Fruit fly (Drosophila melanogaster) whole organism, wandering third instar larva: ENCODE results near the gene gammaCOP.

Experiments used
- CG32264 ChIP-seq: fragments of 200-800 bp; sonication (Bioruptor generic); optimal IDR thresholded peaks from 2 replicates; lab custom pipeline; 2016; ENCODE audit warnings: missing biosample characterization, missing genetic modification characterization
- CG9705 ChIP-seq: fragments of 200-800 bp; sonication (Bioruptor generic); optimal IDR thresholded peaks from 2 replicates; lab custom pipeline; 2018; ENCODE audit warnings: missing biosample characterization, mild to moderate bottlenecking, missing genetic modification characterization
- CrebA ChIP-seq: fragments of 200-800 bp; sonication (Bioruptor generic); optimal IDR thresholded peaks from 2 replicates; lab custom pipeline; 2016; ENCODE audit warnings: missing biosample characterization, mild to moderate bottlenecking, missing genetic modification characterization, borderline replicate concordance
- Dif ChIP-seq: fragments of 200-275, 200-300 bp; sonication (Bioruptor generic); optimal IDR thresholded peaks from 2 replicates; lab custom pipeline; 2018; ENCODE audit warnings: missing biosample characterization, missing genetic modification characterization; ENCODE audit not compliant: partially characterized antibody
- GATAd ChIP-seq: sonication (Bioruptor generic); optimal IDR thresholded peaks from 2 replicates; lab custom pipeline; 2016; ENCODE audit warnings: missing biosample characterization, missing genetic modification characterization
- HLH106 ChIP-seq: fragments of 200-800 bp; optimal IDR thresholded peaks from 3 replicates; lab custom pipeline; 2019; ENCODE audit warnings: missing biosample characterization, mild to moderate bottlenecking, missing genetic modification characterization, moderate library complexity
- Hnf4 ChIP-seq: fragments of 200-800 bp; sonication (Bioruptor generic); optimal IDR thresholded peaks from 2 replicates; lab custom pipeline; 2016; ENCODE audit warnings: missing biosample characterization, mild to moderate bottlenecking, missing genetic modification characterization
- Hr78 ChIP-seq: fragments of >200 bp; optimal IDR thresholded peaks from 2 replicates; lab custom pipeline; 2017; ENCODE audit warnings: missing biosample characterization, missing genetic modification characterization
- Hr83 ChIP-seq: fragments of 200-300 bp; sonication (Bioruptor generic); optimal IDR thresholded peaks from 2 replicates; lab custom pipeline; 2016; ENCODE audit warnings: missing biosample characterization, mild to moderate bottlenecking, missing genetic modification characterization, moderate library complexity; ENCODE audit not compliant: poor library complexity, severe bottlenecking
- Jra ChIP-seq: sonication (Bioruptor generic); optimal IDR thresholded peaks from 2 replicates; lab custom pipeline; 2016; ENCODE audit warnings: missing biosample characterization, missing genetic modification characterization
- Mio ChIP-seq: sonication (Bioruptor generic); optimal IDR thresholded peaks from 2 replicates; lab custom pipeline; 2016; ENCODE audit warnings: missing biosample characterization, missing genetic modification characterization
- Myc ChIP-seq: fragments of >200 bp; optimal IDR thresholded peaks from 2 replicates; lab custom pipeline; 2017
- N ChIP-seq: fragments of >200 bp; optimal IDR thresholded peaks from 2 replicates; lab custom pipeline; 2018; ENCODE audit warnings: missing biosample characterization, missing external identifiers, missing genetic modification characterization
- OdsH ChIP-seq: fragments of 200-800 bp; sonication (Bioruptor generic); optimal IDR thresholded peaks from 2 replicates; lab custom pipeline; 2016; ENCODE audit warnings: missing biosample characterization, mild to moderate bottlenecking, missing genetic modification characterization
- Rel ChIP-seq, 2 experiments: fragments of 200-800 bp; sonication (Bioruptor generic) in 1 of 2; optimal IDR thresholded peaks; 2 replicates in 1 of 2; 3 replicates in 1 of 2; lab custom pipeline; 2016 to 2019; ENCODE audit warnings: mild to moderate bottlenecking in 2 of 2, missing biosample characterization in 2 of 2, missing genetic modification characterization in 2 of 2, moderate library complexity in 1 of 2
- Sp1 ChIP-seq: fragments of 200-800 bp; sonication (Bioruptor generic); optimal IDR thresholded peaks from 3 replicates; lab custom pipeline; 2019; ENCODE audit warnings: missing biosample characterization, mild to moderate bottlenecking, missing genetic modification characterization, moderate library complexity
- Vsx2 ChIP-seq: fragments of 200-300, 225-300 bp; sonication (Bioruptor generic); optimal IDR thresholded peaks from 2 replicates; lab custom pipeline; 2018; ENCODE audit warnings: missing biosample characterization, missing genetic modification characterization; ENCODE audit not compliant: partially characterized antibody
- br ChIP-seq: fragments of 200-800 bp; sonication (Bioruptor generic); optimal IDR thresholded peaks from 2 replicates; lab custom pipeline; 2016; ENCODE audit warnings: missing biosample characterization, missing genetic modification characterization
- dl ChIP-seq, 2 experiments: fragments of 175-275, 200-275 bp in 1 of 2; fragments of 200-275 bp in 1 of 2; sonication (Bioruptor generic); optimal IDR thresholded peaks; lab custom pipeline; 2018; ENCODE audit warnings: mild to moderate bottlenecking in 2 of 2, missing biosample characterization in 2 of 2, missing genetic modification characterization in 2 of 2, moderate library complexity in 2 of 2; ENCODE audit not compliant: partially characterized antibody in 2 of 2, insufficient read depth in 1 of 2
- dmrt93B ChIP-seq: fragments of 200-800 bp; sonication (Bioruptor generic); optimal IDR thresholded peaks from 2 replicates; lab custom pipeline; 2018; ENCODE audit warnings: missing biosample characterization, mild to moderate bottlenecking, missing genetic modification characterization
- dsf ChIP-seq: sonication (Bioruptor generic); optimal IDR thresholded peaks from 2 replicates; lab custom pipeline; 2016; ENCODE audit warnings: missing biosample characterization, missing genetic modification characterization, borderline replicate concordance
- ey ChIP-seq: fragments of 200-800 bp; sonication (Bioruptor generic); optimal IDR thresholded peaks from 2 replicates; lab custom pipeline; 2016; ENCODE audit warnings: missing biosample characterization, missing genetic modification characterization
- foxo ChIP-seq, 2 experiments: fragments of 200-800 bp; sonication (Bioruptor generic); optimal IDR thresholded peaks; 2 replicates in 1 of 2; 3 replicates in 1 of 2; lab custom pipeline; 2016 to 2017; ENCODE audit warnings: missing biosample characterization in 2 of 2, missing genetic modification characterization in 2 of 2
- fru ChIP-seq: fragments of 200-800 bp; sonication (Bioruptor generic); optimal IDR thresholded peaks from 3 replicates; lab custom pipeline; 2016; ENCODE audit warnings: missing biosample characterization, mild to moderate bottlenecking, missing genetic modification characterization
- h ChIP-seq: fragments of 200-800 bp; sonication (Bioruptor generic); optimal IDR thresholded peaks from 3 replicates; lab custom pipeline; 2016; ENCODE audit warnings: missing biosample characterization, mild to moderate bottlenecking, missing genetic modification characterization
- lola ChIP-seq: fragments of >200 bp; optimal IDR thresholded peaks from 2 replicates; lab custom pipeline; 2017; ENCODE audit warnings: missing biosample characterization, missing genetic modification characterization
- pan ChIP-seq: fragments of >200 bp; optimal IDR thresholded peaks from 2 replicates; lab custom pipeline; 2017
- psq ChIP-seq: fragments of 200-800 bp; sonication (Bioruptor generic); optimal IDR thresholded peaks from 3 replicates; lab custom pipeline; 2017; ENCODE audit warnings: missing biosample characterization, mild to moderate bottlenecking, missing genetic modification characterization, moderate library complexity
- rgr ChIP-seq: fragments of 200-800 bp; sonication (Bioruptor generic); optimal IDR thresholded peaks from 3 replicates; lab custom pipeline; 2016; ENCODE audit warnings: missing biosample characterization, mild to moderate bottlenecking, missing genetic modification characterization
- sage ChIP-seq: fragments of 200-800 bp; sonication (Bioruptor generic); optimal IDR thresholded peaks from 2 replicates; lab custom pipeline; 2016; ENCODE audit warnings: missing biosample characterization, mild to moderate bottlenecking, missing genetic modification characterization
- sv ChIP-seq: fragments of 200-800 bp; sonication (Bioruptor generic); optimal IDR thresholded peaks from 3 replicates; lab custom pipeline; 2016; ENCODE audit warnings: missing biosample characterization, missing genetic modification characterization
- tai ChIP-seq: sonication (Bioruptor generic); optimal IDR thresholded peaks from 2 replicates; lab custom pipeline; 2016; ENCODE audit warnings: missing biosample characterization, missing genetic modification characterization
- usp ChIP-seq: fragments of >200 bp; optimal IDR thresholded peaks from 2 replicates; lab custom pipeline; 2017; ENCODE audit warnings: missing biosample characterization, missing genetic modification characterization
- woc ChIP-seq: sonication (Bioruptor generic); optimal IDR thresholded peaks from 2 replicates; lab custom pipeline; 2016; ENCODE audit warnings: missing biosample characterization, mild to moderate bottlenecking, missing genetic modification characterization

The gammaCOP gene

DNA sequence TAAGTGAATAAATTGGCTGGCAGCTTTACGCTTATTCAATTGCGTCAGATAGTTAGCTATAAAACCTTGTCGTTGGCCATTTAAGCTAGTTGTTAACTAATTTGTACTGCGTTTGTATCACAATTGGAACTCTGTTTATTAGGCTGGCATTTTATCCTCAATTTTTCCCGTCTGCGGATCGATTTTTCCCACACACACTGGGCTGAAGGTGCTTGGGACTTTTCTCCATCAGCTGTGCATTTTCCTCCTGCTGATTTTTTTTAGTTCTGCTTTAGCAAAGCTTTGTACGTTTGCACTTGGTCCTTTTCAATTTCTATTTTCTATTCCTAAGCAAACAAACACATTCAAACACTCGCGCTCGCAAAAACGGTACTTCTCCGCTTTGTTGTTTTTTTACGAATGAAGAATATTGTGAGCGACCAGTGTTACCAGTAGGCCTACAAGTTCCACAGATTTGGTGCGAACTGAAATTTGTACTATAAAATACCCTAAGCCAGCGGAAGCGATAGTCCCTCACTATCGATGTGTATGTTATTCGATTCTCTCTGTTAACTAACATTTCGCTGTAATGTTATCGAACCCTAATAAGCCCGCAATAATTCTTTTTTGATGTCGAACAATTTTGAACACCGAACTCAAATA lies 37.6 kb downstream of the gammaCOP start (continued):
- peak; percentile 57 for TF ChIP-seq h (GFP tag; lab: Kevin White, UChicago)
- TF ChIP-seq, all 38 proteins: peak for 16

DNA sequence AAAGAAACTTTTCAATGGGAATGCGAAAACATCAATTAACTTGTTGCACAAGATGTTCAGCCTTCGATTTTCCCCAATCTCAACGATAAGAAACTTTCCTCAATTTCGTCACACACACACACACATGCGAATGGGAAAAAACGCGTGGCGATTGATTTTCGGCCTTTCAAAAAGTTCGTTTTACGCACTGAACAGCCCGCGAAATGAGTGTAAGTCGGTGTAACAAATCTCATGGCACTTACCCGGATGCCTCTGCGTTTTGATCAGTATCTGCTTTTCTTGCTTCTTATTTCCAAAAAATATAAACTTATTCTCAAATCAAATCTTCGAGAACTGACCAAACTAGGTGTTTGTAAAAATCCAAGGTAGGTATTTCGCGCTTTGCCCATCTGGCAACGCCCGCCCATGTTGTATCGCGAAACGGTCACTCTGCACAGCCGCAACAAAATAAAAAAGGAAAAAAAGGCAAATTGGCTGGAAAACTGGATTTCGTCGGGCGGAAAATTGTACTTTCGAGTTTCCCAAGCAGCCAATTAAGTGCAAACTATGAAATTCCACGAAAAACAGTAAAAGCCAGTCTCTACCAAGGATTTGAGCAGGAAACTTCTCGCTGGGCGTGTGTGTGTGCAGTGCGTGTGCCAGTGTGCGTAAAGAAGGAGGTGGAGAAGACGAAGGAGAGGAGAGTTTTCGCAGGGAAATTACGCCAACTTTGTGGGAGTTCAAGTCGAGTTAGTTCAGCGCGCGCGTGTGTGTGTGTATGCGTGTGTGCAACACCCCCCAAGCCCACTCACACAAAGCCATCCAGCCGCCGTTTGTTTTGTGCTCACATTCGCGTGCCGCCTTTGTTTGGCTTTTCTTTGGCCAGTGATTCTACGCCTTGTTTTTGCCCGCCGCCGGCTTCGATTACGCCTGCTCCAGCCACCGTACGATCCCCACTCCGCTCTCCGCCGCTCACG lies 39.0 kb downstream of the gammaCOP start, which contains the start of gene Med:
Gene Med, plus strand, starts transcription at position 408 of the 956 bp plus-strand sequence.
- TF ChIP-seq Sp1 (GFP tag; lab: Kevin White, UChicago) (peak; percentile 63), Rel (GFP tag; optimal IDR thresholded peaks at IDR 0.05; lab: Kevin White, UChicago) (no peak), Rel (tag; optimal IDR thresholded peaks at IDR 0.05; lab: Kevin White, UChicago) (peak; percentile 45), Myc (lab: Kevin White, UChicago) (peak; percentile 28), GATAd (no peak), psq (GFP tag; lab: Kevin White, UChicago) (peak; percentile 89), ey (GFP tag; lab: Kevin White, UChicago) (no peak), N (GFP tag; lab: Kevin White, UChicago) (peak; percentile 48), h (GFP tag; lab: Kevin White, UChicago) (peak; percentile 32), tai (GFP tag; lab: Kevin White, UChicago) (no peak), CrebA (no peak), woc (no peak), HLH106 (tag; lab: Kevin White, UChicago) (peak; percentile 30), foxo (GFP tag; optimal IDR thresholded peaks at IDR 0.05; lab: Kevin White, UChicago) (no peak)

DNA sequence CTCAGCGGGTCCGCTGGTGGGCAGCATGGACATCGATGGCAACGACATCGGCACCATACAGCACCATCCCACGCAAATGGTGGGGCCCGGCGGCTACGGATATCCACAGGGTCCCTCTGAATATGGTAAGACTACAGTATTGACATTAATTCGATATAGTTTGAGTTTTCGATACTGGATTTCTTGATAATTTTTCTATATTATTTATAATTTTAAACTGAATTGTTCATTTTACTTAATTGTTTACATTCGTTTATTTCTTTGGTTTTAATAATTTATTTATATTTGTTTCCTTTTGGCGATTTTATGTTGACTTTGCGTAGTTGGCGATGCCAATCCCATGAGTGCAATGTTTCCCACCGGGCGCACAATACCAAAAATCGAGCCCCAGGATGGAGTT lies 40.6 kb downstream of the gammaCOP start, which contains the start of gene CycG:
Gene CycG, minus strand, starts transcription at position 101 of the 400 bp plus-strand sequence.
- no peak for TF ChIP-seq dmrt93B (GFP tag; lab: Kevin White, UChicago)
- no peak for TF ChIP-seq Jra
- no peak for TF ChIP-seq ey (GFP tag; lab: Kevin White, UChicago)
- TF ChIP-seq dl (GFP tag; optimal IDR thresholded peaks at IDR 0.05; lab: Kevin White, UChicago; ENCODE audit: insufficient read depth in 1 of 2, partially characterized antibody in 2 of 2), result no peak

DNA sequence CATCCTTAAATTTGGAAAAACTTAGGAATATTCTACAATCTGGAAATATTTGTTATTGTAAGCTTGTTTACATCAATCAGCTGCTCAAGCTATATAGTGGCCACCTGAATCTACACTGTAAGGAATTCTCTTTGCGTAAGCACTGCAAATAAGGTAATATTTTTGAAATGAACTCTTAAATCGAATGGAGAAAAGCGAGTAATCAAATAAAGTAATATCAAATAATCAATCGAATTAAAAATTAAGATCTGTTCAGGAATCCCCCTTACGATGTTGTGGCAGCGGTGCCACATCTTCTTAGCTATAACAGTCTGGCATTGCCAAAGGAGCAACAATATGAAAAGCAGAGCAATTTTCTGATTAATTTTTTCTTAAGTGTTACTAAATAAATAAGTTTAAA lies 44.1 kb downstream of the gammaCOP start, which contains the start of the genes Mnat9 and CG1792:
Gene Mnat9, minus strand, starts transcription at position 160 of the 400 bp plus-strand sequence.
Gene CG1792, plus strand, starts transcription at position 303 of the 400 bp plus-strand sequence.
- TF ChIP-seq CG9705 (peak; percentile 91), sv (GFP tag; lab: Kevin White, UChicago) (peak; percentile 98), pan (no peak), foxo (GFP tag; optimal IDR thresholded peaks at IDR 0.05; lab: Kevin White, UChicago) (peak; percentile 95 to 99), Hnf4 (peak; percentile 99), Myc (lab: Kevin White, UChicago) (no peak), woc (peak; percentile 96), lola (GFP tag; lab: Kevin White, UChicago) (no peak), CrebA (no peak), OdsH (GFP tag; lab: Kevin White, UChicago) (peak; percentile 99), ey (GFP tag; lab: Kevin White, UChicago) (peak; percentile 99), h (GFP tag; lab: Kevin White, UChicago) (peak; percentile 99), dl (GFP tag; optimal IDR thresholded peaks at IDR 0.05; lab: Kevin White, UChicago; ENCODE audit: insufficient read depth in 1 of 2, partially characterized antibody in 2 of 2) (no peak), Jra (peak; percentile 98), psq (GFP tag; lab: Kevin White, UChicago) (peak; percentile 97), N (GFP tag; lab: Kevin White, UChicago) (no peak), br (peak; percentile 98), Rel (GFP tag; optimal IDR thresholded peaks at IDR 0.05; lab: Kevin White, UChicago) (peak; percentile 68), Rel (tag; optimal IDR thresholded peaks at IDR 0.05; lab: Kevin White, UChicago) (peak; percentile 85), Mio (GFP tag; lab: Kevin White, UChicago) (peak; percentile 94), Hr78 (no peak), Vsx2 (GFP tag; lab: Kevin White, UChicago) (no peak), dmrt93B (GFP tag; lab: Kevin White, UChicago) (peak; percentile 97), Hr83 (GFP tag; lab: Kevin White, UChicago) (peak; percentile 99), dsf (GFP tag; lab: Kevin White, UChicago) (peak; percentile 97), usp (GFP tag; lab: Kevin White, UChicago) (no peak), Sp1 (GFP tag; lab: Kevin White, UChicago) (peak; percentile 97), rgr (peak; percentile 99), CG32264 (GFP tag; lab: Kevin White, UChicago) (peak; percentile 97), GATAd (peak; percentile 97), HLH106 (tag; lab: Kevin White, UChicago) (peak; percentile 98), Dif (no peak), fru (GFP tag; lab: Kevin White, UChicago) (peak; percentile 99), sage (GFP tag; lab: Kevin White, UChicago) (peak; percentile 97)
